Fruit fly (Drosophila melanogaster) whole organism, embryonic: ENCODE results near the gene RpL8.
A peak's percentile ranks its signal among the peaks of the same experiment; 100 is the strongest.

Experiments used
- ATbp ChIP-seq: fragments of 200-800 bp; sonication (Bioruptor generic); optimal IDR thresholded peaks from 2 replicates; lab custom pipeline; 2017; ENCODE audit warnings: missing biosample characterization, mild to moderate bottlenecking, missing genetic modification characterization, missing genetic modification reagents
- Ada2b ChIP-seq: fragments of 200-800 bp; sonication (Bioruptor generic); IDR thresholded peaks from 2 replicates; pipeline ENCODE4 v1.3.6; 2022; ENCODE audit warnings: missing biosample characterization, missing genetic modification characterization
- C15 ChIP-seq: fragments of 200-800 bp; sonication (Bioruptor generic); IDR thresholded peaks from 3 replicates; pipeline ENCODE4 v1.3.6; 2022; ENCODE audit warnings: missing biosample characterization, missing genetic modification characterization
- CG10462 ChIP-seq: fragments of 200-800 bp; sonication (Bioruptor generic); optimal IDR thresholded peaks from 2 replicates; lab custom pipeline; 2016; ENCODE audit warnings: missing biosample characterization, missing genetic modification characterization
- CG10959 ChIP-seq: fragments of 200-800 bp; sonication (Bioruptor generic); IDR thresholded peaks from 2 replicates; pipeline ENCODE4 v1.3.6; 2022; ENCODE audit warnings: missing biosample characterization, missing genetic modification characterization
- CG11247 ChIP-seq: fragments of 200-800 bp; sonication (Bioruptor generic); IDR thresholded peaks from 2 replicates; pipeline ENCODE4 v1.3.6; 2022; ENCODE audit warnings: missing biosample characterization, missing genetic modification characterization
- CG12391 ChIP-seq: fragments of 200-800 bp; sonication (Bioruptor generic); optimal IDR thresholded peaks from 3 replicates; lab custom pipeline; 2018; ENCODE audit warnings: missing biosample characterization, mild to moderate bottlenecking, missing genetic modification characterization, moderate library complexity
- CG12769 ChIP-seq: fragments of 200-800 bp; sonication (Bioruptor generic); optimal IDR thresholded peaks from 2 replicates; lab custom pipeline; 2019; ENCODE audit warnings: missing biosample characterization, mild to moderate bottlenecking, missing genetic modification characterization, moderate library complexity
- CG14441 ChIP-seq: fragments of 200-800 bp; sonication (Bioruptor generic); IDR thresholded peaks from 2 replicates; pipeline ENCODE4 v1.3.6; 2022; ENCODE audit warnings: missing biosample characterization, missing genetic modification characterization
- CG14965 ChIP-seq: fragments of 200-800 bp; sonication (Bioruptor generic); optimal IDR thresholded peaks from 2 replicates; lab custom pipeline; 2016; ENCODE audit warnings: missing biosample characterization, missing genetic modification characterization, borderline replicate concordance
- CG17385 ChIP-seq: fragments of 200-800 bp; sonication (Bioruptor generic); optimal IDR thresholded peaks from 3 replicates; lab custom pipeline; 2018; ENCODE audit warnings: missing biosample characterization, mild to moderate bottlenecking, missing genetic modification characterization
- CG1792 ChIP-seq: fragments of 200-800 bp; sonication (Bioruptor generic); optimal IDR thresholded peaks from 2 replicates; lab custom pipeline; 2016; ENCODE audit warnings: missing biosample characterization, missing genetic modification characterization
- CG18262 ChIP-seq: fragments of 200-800 bp; optimal IDR thresholded peaks from 3 replicates; lab custom pipeline; 2019; ENCODE audit warnings: missing biosample characterization, mild to moderate bottlenecking, missing genetic modification characterization, moderate library complexity
- CG2202 ChIP-seq: fragments of 200-800 bp; sonication (Bioruptor generic); optimal IDR thresholded peaks from 2 replicates; lab custom pipeline; 2018; ENCODE audit warnings: missing biosample characterization, mild to moderate bottlenecking, missing genetic modification characterization
- CG2889 ChIP-seq: fragments of 200-800 bp; sonication (Bioruptor generic); IDR thresholded peaks from 3 replicates; pipeline ENCODE4 v1.3.6; 2022; ENCODE audit warnings: missing biosample characterization, missing genetic modification characterization
- CG30020 ChIP-seq: fragments of 200-800 bp; optimal IDR thresholded peaks from 2 replicates; lab custom pipeline; 2019; ENCODE audit warnings: missing biosample characterization, mild to moderate bottlenecking, missing genetic modification characterization, moderate library complexity
- CG32767 ChIP-seq: fragments of 200-800 bp; sonication (Bioruptor generic); IDR thresholded peaks from 2 replicates; pipeline ENCODE4 v1.3.6; 2022; ENCODE audit warnings: missing biosample characterization, missing genetic modification characterization
- CG34224 ChIP-seq: fragments of 200-800 bp; sonication (Bioruptor generic); IDR thresholded peaks from 3 replicates; pipeline ENCODE4 v1.3.6; 2022; ENCODE audit warnings: missing biosample characterization, missing genetic modification characterization; ENCODE audit not compliant: partially characterized antibody
- CG3847 ChIP-seq: fragments of 200-800 bp; sonication (Bioruptor generic); IDR thresholded peaks from 2 replicates; pipeline ENCODE4 v1.3.6; 2022; ENCODE audit warnings: missing biosample characterization, missing genetic modification characterization
- CG4707 ChIP-seq: fragments of 200-800 bp; sonication (Bioruptor generic); optimal IDR thresholded peaks from 2 replicates; lab custom pipeline; 2018; ENCODE audit warnings: missing biosample characterization, mild to moderate bottlenecking, missing genetic modification characterization, moderate library complexity
- CG4854 ChIP-seq: fragments of 200-800 bp; sonication (Bioruptor generic); optimal IDR thresholded peaks from 2 replicates; lab custom pipeline; 2016; ENCODE audit warnings: missing biosample characterization, missing genetic modification characterization, inconsistent platforms
- CG7745 ChIP-seq: fragments of 200-800 bp; sonication (Bioruptor generic); optimal IDR thresholded peaks from 2 replicates; lab custom pipeline; 2018; ENCODE audit warnings: missing biosample characterization, mild to moderate bottlenecking, missing genetic modification characterization, moderate library complexity
- CHES-1-like ChIP-seq: fragments of 200-800 bp; sonication (Bioruptor generic); optimal IDR thresholded peaks from 2 replicates; lab custom pipeline; 2016; ENCODE audit warnings: missing biosample characterization, missing genetic modification characterization
- CkIIα-i1 ChIP-seq: fragments of 200-800 bp; sonication (Bioruptor generic); IDR thresholded peaks from 2 replicates; pipeline ENCODE4 v1.3.6; 2022; ENCODE audit warnings: missing biosample characterization, missing genetic modification characterization
- Doc3 ChIP-seq: fragments of 200-800 bp; sonication (Bioruptor generic); IDR thresholded peaks from 3 replicates; pipeline ENCODE4 v1.3.6; 2022; ENCODE audit warnings: missing biosample characterization, missing genetic modification characterization; ENCODE audit not compliant: partially characterized antibody
- Elba2 ChIP-seq: fragments of 200-800 bp; sonication (Bioruptor generic); optimal IDR thresholded peaks from 3 replicates; lab custom pipeline; 2016; ENCODE audit warnings: missing biosample characterization, missing genetic modification characterization
- Neu2 ChIP-seq: fragments of 200-800 bp; sonication (Bioruptor generic); optimal IDR thresholded peaks from 3 replicates; lab custom pipeline; 2016; ENCODE audit warnings: missing biosample characterization, missing genetic modification characterization, borderline replicate concordance
- Tbp ChIP-seq: fragments of >200 bp; optimal IDR thresholded peaks from 2 replicates; lab custom pipeline; 2018; ENCODE audit warnings: missing biosample characterization, missing genetic modification characterization
- Trl ChIP-seq, 3 experiments: fragments of >200 bp in 2 of 3; fragments of 200-800 bp in 1 of 3; sonication (Bioruptor generic) in 1 of 3; optimal IDR thresholded peaks; 2 replicates in 1 of 3; 3 replicates in 2 of 3; lab custom pipeline; 2016 to 2017; ENCODE audit warnings: missing biosample characterization in 1 of 3, missing genetic modification characterization in 1 of 3
- YL-1 ChIP-seq: fragments of 200-800 bp; sonication (Bioruptor generic); optimal IDR thresholded peaks from 3 replicates; lab custom pipeline; 2017; ENCODE audit warnings: missing biosample characterization, mild to moderate bottlenecking, missing genetic modification characterization
- ap ChIP-seq: fragments of 200-800 bp; sonication (Bioruptor generic); IDR thresholded peaks from 2 replicates; pipeline ENCODE4 v1.3.6; 2022; ENCODE audit warnings: missing biosample characterization, missing genetic modification characterization
- ato ChIP-seq: fragments of 200-800 bp; sonication (Bioruptor generic); IDR thresholded peaks from 2 replicates; pipeline ENCODE4 v1.3.6; 2022; ENCODE audit warnings: missing biosample characterization, missing genetic modification characterization; ENCODE audit not compliant: partially characterized antibody
- bsh ChIP-seq, 2 experiments: fragments of 200-800 bp; sonication (Bioruptor generic); optimal IDR thresholded peaks; 2 replicates each; lab custom pipeline; 2017 to 2018; ENCODE audit warnings: mild to moderate bottlenecking in 2 of 2, missing biosample characterization in 2 of 2, missing genetic modification characterization in 2 of 2, moderate library complexity in 1 of 2
- cad ChIP-seq: fragments of >200 bp; optimal IDR thresholded peaks from 2 replicates; lab custom pipeline; 2017; ENCODE audit warnings: missing biosample characterization, missing genetic modification characterization
- cg ChIP-seq: fragments of 200-800 bp; sonication (Bioruptor generic); optimal IDR thresholded peaks from 3 replicates; lab custom pipeline; 2019; ENCODE audit warnings: missing biosample characterization, mild to moderate bottlenecking, missing genetic modification characterization, moderate library complexity
- crc ChIP-seq: fragments of 200-800 bp; sonication (Bioruptor generic); optimal IDR thresholded peaks from 2 replicates; lab custom pipeline; 2016; ENCODE audit warnings: missing biosample characterization, missing genetic modification characterization
- eve ChIP-seq, 2 experiments: fragments of >200 bp; optimal IDR thresholded peaks; 2 replicates each; lab custom pipeline; 2017; ENCODE audit warnings: missing biosample characterization in 2 of 2, missing genetic modification characterization in 2 of 2
- fd96Cb ChIP-seq: fragments of 200-800 bp; sonication (Bioruptor generic); optimal IDR thresholded peaks from 2 replicates; lab custom pipeline; 2018; ENCODE audit warnings: missing biosample characterization, mild to moderate bottlenecking, missing genetic modification characterization, moderate library complexity
- gcm2 ChIP-seq: fragments of 200-800 bp; sonication (Bioruptor generic); optimal IDR thresholded peaks from 2 replicates; lab custom pipeline; 2016; ENCODE audit warnings: missing biosample characterization, missing genetic modification characterization
- gem ChIP-seq: fragments of 200-800 bp; sonication (Bioruptor generic); optimal IDR thresholded peaks from 2 replicates; lab custom pipeline; 2019; ENCODE audit warnings: missing biosample characterization, mild to moderate bottlenecking, missing genetic modification characterization, moderate library complexity
- gsb ChIP-seq: fragments of 200-800 bp; sonication (Bioruptor generic); IDR thresholded peaks from 2 replicates; pipeline ENCODE4 v1.3.6; 2022; ENCODE audit warnings: missing biosample characterization, missing genetic modification characterization
- her ChIP-seq: fragments of 200-800 bp; sonication (Bioruptor generic); optimal IDR thresholded peaks from 2 replicates; lab custom pipeline; 2016; ENCODE audit warnings: missing biosample characterization, missing genetic modification characterization
- lbe ChIP-seq: fragments of 200-800 bp; sonication (Bioruptor generic); optimal IDR thresholded peaks from 2 replicates; lab custom pipeline; 2016; ENCODE audit warnings: missing biosample characterization, mild to moderate bottlenecking, missing genetic modification characterization
- nau ChIP-seq: fragments of 200-800 bp; sonication (Bioruptor generic); optimal IDR thresholded peaks from 3 replicates; lab custom pipeline; 2017; ENCODE audit warnings: missing biosample characterization, mild to moderate bottlenecking, missing genetic modification characterization, missing genetic modification reagents
- oc ChIP-seq: fragments of 200-800 bp; sonication (Bioruptor generic); optimal IDR thresholded peaks from 2 replicates; lab custom pipeline; 2018; ENCODE audit warnings: missing biosample characterization, mild to moderate bottlenecking, missing genetic modification characterization, moderate library complexity
- otp ChIP-seq: fragments of 200-800 bp; sonication (Bioruptor generic); IDR thresholded peaks from 3 replicates; pipeline ENCODE4, ENCODE4 v1.3.6; 2022; ENCODE audit warnings: missing biosample characterization, missing genetic modification characterization
- pnt ChIP-seq: fragments of 200-800 bp; sonication (Bioruptor generic); optimal IDR thresholded peaks from 3 replicates; lab custom pipeline; 2016; ENCODE audit warnings: missing biosample characterization, missing genetic modification characterization
- psq ChIP-seq: fragments of 200-800 bp; sonication (Bioruptor generic); optimal IDR thresholded peaks from 2 replicates; lab custom pipeline; 2017; ENCODE audit warnings: missing biosample characterization, missing genetic modification characterization
- slp2 ChIP-seq: fragments of 200-800 bp; sonication (Bioruptor generic); optimal IDR thresholded peaks from 2 replicates; lab custom pipeline; 2016; ENCODE audit warnings: missing biosample characterization, missing genetic modification characterization
- sqz ChIP-seq: fragments of 200-800 bp; sonication (Bioruptor generic); optimal IDR thresholded peaks from 3 replicates; lab custom pipeline; 2018; ENCODE audit warnings: missing biosample characterization, mild to moderate bottlenecking, missing genetic modification characterization
- wek ChIP-seq: fragments of 200-800 bp; sonication (Bioruptor generic); optimal IDR thresholded peaks from 3 replicates; lab custom pipeline; 2018; ENCODE audit warnings: missing biosample characterization, mild to moderate bottlenecking, missing genetic modification characterization, moderate library complexity
- yki ChIP-seq: fragments of >200 bp; optimal IDR thresholded peaks from 3 replicates; lab custom pipeline; 2018

Gene RpL8

dm6 chr3L:2581857-2582256 lies 5.4 kb upstream of the RpL8 start (continued):
- TF ChIP-seq cad (GFP tag; lab: Kevin White, UChicago), result no peak
- TF ChIP-seq yki (lab: Kevin White, UChicago), result no peak
- no peak for TF ChIP-seq gsb (GFP tag; lab: Robert Waterston, UW)
- TF ChIP-seq eve (GFP tag; optimal IDR thresholded peaks at IDR 0.05; lab: Kevin White, UChicago), result peak in 1 of 2 experiments; percentile 1
- no peak for TF ChIP-seq ato (GFP tag; lab: Robert Waterston, UW)
- TF ChIP-seq oc (tag; lab: Kevin White, UChicago), result no peak
- no peak for TF ChIP-seq nau
- TF ChIP-seq CG12769, result no peak
- TF ChIP-seq gcm2 (GFP tag; lab: Kevin White, UChicago), result no peak
- TF ChIP-seq Doc3, result no peak
- no peak for TF ChIP-seq CG30020 (tag; lab: Kevin White, UChicago)
- no peak for TF ChIP-seq ATbp (GFP tag; lab: Kevin White, UChicago)
- no peak for TF ChIP-seq lbe
- TF ChIP-seq YL-1 (GFP tag; lab: Kevin White, UChicago), result no peak
- TF ChIP-seq sqz, result no peak
- TF ChIP-seq Tbp, result no peak
- no peak for TF ChIP-seq Neu2
- TF ChIP-seq her (GFP tag; lab: Kevin White, UChicago), result no peak
- no peak for TF ChIP-seq CG7745 (tag; lab: Kevin White, UChicago)
- no peak for TF ChIP-seq CG3847 (GFP tag; lab: Robert Waterston, UW)
- TF ChIP-seq CG32767, result no peak
- no peak for TF ChIP-seq CkIIα-i1 (GFP tag; lab: Robert Waterston, UW)
- no peak for TF ChIP-seq CG2889
- no peak for TF ChIP-seq CG14965 (GFP tag; lab: Kevin White, UChicago)
- TF ChIP-seq CG14441 (GFP tag; lab: Robert Waterston, UW), result peak; percentile 53; the same call in 1 of the 2 replicates
- TF ChIP-seq Trl (optimal IDR thresholded peaks at IDR 0.05; lab: Kevin White, UChicago), result no peak
- no peak for TF ChIP-seq Trl (GFP tag; optimal IDR thresholded peaks at IDR 0.05; lab: Kevin White, UChicago)
- no peak for TF ChIP-seq CG34224 (GFP tag; lab: Robert Waterston, UW)
- no peak for TF ChIP-seq CG11247 (GFP tag; lab: Robert Waterston, UW)
- no peak for TF ChIP-seq CG10462 (GFP tag; lab: Kevin White, UChicago)
- no peak for TF ChIP-seq CG18262 (tag; lab: Kevin White, UChicago)
- no peak for TF ChIP-seq CG2202 (tag; lab: Kevin White, UChicago)
- TF ChIP-seq slp2 (GFP tag; lab: Kevin White, UChicago), result no peak
- TF ChIP-seq cg (GFP tag; lab: Kevin White, UChicago), result no peak
- no peak for TF ChIP-seq C15 (GFP tag; lab: Robert Waterston, UW)
- no peak for TF ChIP-seq crc (GFP tag; lab: Kevin White, UChicago)
- no peak for TF ChIP-seq CG4854 (GFP tag; lab: Kevin White, UChicago)
- TF ChIP-seq ap (GFP tag; lab: Robert Waterston, UW), result no peak
- no peak for TF ChIP-seq CG10959 (GFP tag; lab: Robert Waterston, UW)
- no peak for TF ChIP-seq CG1792 (GFP tag; lab: Kevin White, UChicago)
- peak; percentile 36 for TF ChIP-seq Ada2b
- TF ChIP-seq bsh (GFP tag; optimal IDR thresholded peaks at IDR 0.05; lab: Kevin White, UChicago), result no peak
- no peak for TF ChIP-seq CG17385
- TF ChIP-seq CG4707, result no peak
- no peak for TF ChIP-seq otp (GFP tag; lab: Robert Waterston, UW)
- TF ChIP-seq wek (GFP tag; lab: Kevin White, UChicago), result no peak
- TF ChIP-seq CHES-1-like (GFP tag; lab: Kevin White, UChicago), result no peak
- TF ChIP-seq psq (GFP tag; lab: Kevin White, UChicago), result no peak
- no peak for TF ChIP-seq Elba2 (GFP tag; lab: Kevin White, UChicago)
- no peak for TF ChIP-seq fd96Cb (tag; lab: Kevin White, UChicago)
- no peak for TF ChIP-seq CG12391 (tag; lab: Kevin White, UChicago)
- TF ChIP-seq pnt (GFP tag; lab: Kevin White, UChicago), result no peak
- TF ChIP-seq gem (tag; lab: Kevin White, UChicago), result peak; percentile 32
